Worm (Caenorhabditis elegans): ENCODE measurements around the gene K01B6.3.

K01B6.3 gene

ce11 chrIII:9326528-9326927 lies 26.5 kb downstream of the K01B6.3 start:
- TF ChIP-seq ceh-58 (GFP tag; IDR thresholded peaks at IDR 0.05) (no peak), fkh-3 (tag; optimal IDR thresholded peaks at IDR 0.05) (no peak), gei-17 (GFP tag; optimal IDR thresholded peaks at IDR 0.05) (no peak), nfyb-1 (GFP tag; IDR thresholded peaks at IDR 0.05) (0 out of 2 replicates have a peak, but pooled peaks have one; percentile 52), nfya-1 (tag; optimal IDR thresholded peaks at IDR 0.05; ENCODE audit: borderline replicate concordance, insufficient read depth) (no peak), lsy-27 (tag; optimal IDR thresholded peaks at IDR 0.05; ENCODE audit: borderline replicate concordance, insufficient read depth) (no peak), mes-4 (tag; optimal IDR thresholded peaks at IDR 0.05) (no peak), somi-1 (GFP tag; optimal IDR thresholded peaks at IDR 0.05) (no peak), snpc-3.4 (tag; optimal IDR thresholded peaks at IDR 0.05) (no peak), bed-1 (GFP tag; IDR thresholded peaks at IDR 0.05) (no peak), B0261.1 (tag; optimal IDR thresholded peaks at IDR 0.05) (no peak), dox-1 (GFP tag; IDR thresholded peaks at IDR 0.05) (peak; percentile 65), ztf-22 (GFP tag; optimal IDR thresholded peaks at IDR 0.05) (peak; percentile 47), madf-10 (tag; optimal IDR thresholded peaks at IDR 0.05) (no peak), F49E8.2 (tag; optimal IDR thresholded peaks at IDR 0.05; ENCODE audit: insufficient read depth) (no peak), lir-1 (GFP tag; conservative IDR thresholded peaks at IDR 0.05) (no peak), attf-6 (GFP tag; IDR thresholded peaks at IDR 0.05) (no peak), akir-1 (GFP tag; optimal IDR thresholded peaks at IDR 0.05) (no peak), cebp-1 (GFP tag; IDR thresholded peaks at IDR 0.05) (no peak; the same call in 1 of the 2 replicates), cebp-1 (tag; optimal IDR thresholded peaks at IDR 0.05) (no peak), ama-1 (optimal IDR thresholded peaks at IDR 0.05) (no peak), ama-1 (GFP tag; optimal IDR thresholded peaks at IDR 0.05) (no peak), ceh-40 (GFP tag; IDR thresholded peaks at IDR 0.05) (no peak), ets-4 (GFP tag; optimal IDR thresholded peaks at IDR 0.05) (peak; percentile 76), dpl-1 (GFP tag; optimal IDR thresholded peaks at IDR 0.05) (no peak), snpc-1.1 (tag; optimal IDR thresholded peaks at IDR 0.05; ENCODE audit: insufficient read depth) (no peak), Y95B8A.8 (GFP tag; IDR thresholded peaks at IDR 0.05) (no peak), ztf-28 (GFP tag; IDR thresholded peaks at IDR 0.05) (no peak), T07F8.4 (tag; optimal IDR thresholded peaks at IDR 0.05) (no peak), attf-5 (GFP tag; optimal IDR thresholded peaks at IDR 0.05) (no peak), efl-1 (GFP tag; optimal IDR thresholded peaks at IDR 0.05) (no peak), egl-44 (GFP tag; IDR thresholded peaks at IDR 0.05) (no peak), let-607 (tag; optimal IDR thresholded peaks at IDR 0.05) (peak; percentile 41 to 51), C06A6.2 (GFP tag; conservative IDR thresholded peaks at IDR 0.05) (no peak), tlf-1 (GFP tag; optimal IDR thresholded peaks at IDR 0.05) (no peak), attf-3 (GFP tag; conservative IDR thresholded peaks at IDR 0.05) (no peak), F33H1.4 (GFP tag; IDR thresholded peaks at IDR 0.05) (no peak), Y56A3A.18 (GFP tag; IDR thresholded peaks at IDR 0.05) (no peak), lsl-1 (GFP tag; optimal IDR thresholded peaks at IDR 0.05) (no peak), snpc-1.3 (tag; optimal IDR thresholded peaks at IDR 0.05; ENCODE audit: insufficient read depth) (no peak), cebp-2 (GFP tag; IDR thresholded peaks at IDR 0.05) (no peak), atf-7 (tag; optimal IDR thresholded peaks at IDR 0.05) (peak; percentile 61), rec-8 (tag; optimal IDR thresholded peaks at IDR 0.05) (no peak), dpff-1 (tag; optimal IDR thresholded peaks at IDR 0.05) (no peak), F55B11.4 (tag; optimal IDR thresholded peaks at IDR 0.05; ENCODE audit: borderline replicate concordance, insufficient read depth) (no peak), Y53F4B.3 (GFP tag; IDR thresholded peaks at IDR 0.05) (no peak), B0019.2 (GFP tag; conservative IDR thresholded peaks at IDR 0.05) (no peak), F22D6.2 (tag; optimal IDR thresholded peaks at IDR 0.05) (no peak)

Measured in whole organism, young adult.